Worm (Caenorhabditis elegans) whole organism, L1 larva: Measurements from ENCODE around the gene T01D3.1.

Experiments
- alr-1 ChIP-seq: fragments of 200-800 bp; sonication (Bioruptor generic); optimal IDR thresholded peaks from 2 replicates; lab custom pipeline; 2018; ENCODE audit warnings: borderline replicate concordance, mild to moderate bottlenecking, missing genetic modification characterization, missing compliant biosample characterization
- ama-1 ChIP-seq: fragments of 150-350 bp; optimal IDR thresholded peaks from 2 replicates; lab custom pipeline; 2014
- ceh-90 ChIP-seq: sonication (generic microtip); optimal IDR thresholded peaks from 2 replicates; lab custom pipeline; 2016; ENCODE audit warnings: missing genetic modification characterization, missing compliant biosample characterization
- lin-15B ChIP-seq: fragments of 150-350 bp; sonication (generic microtip); optimal IDR thresholded peaks from 3 replicates; lab custom pipeline; 2014; ENCODE audit warnings: missing biosample characterization, missing genetic modification characterization
- nhr-28 ChIP-seq: fragments of 150-350 bp; optimal IDR thresholded peaks from 2 replicates; lab custom pipeline; 2014; ENCODE audit warnings: missing biosample characterization, missing genetic modification characterization
- pag-3 ChIP-seq: sonication (generic microtip); optimal IDR thresholded peaks from 2 replicates; lab custom pipeline; 2017; ENCODE audit warnings: missing genetic modification characterization, mild to moderate bottlenecking, missing compliant biosample characterization, antibody characterized with exemption, borderline replicate concordance; ENCODE audit not compliant: insufficient read depth

DNA sequence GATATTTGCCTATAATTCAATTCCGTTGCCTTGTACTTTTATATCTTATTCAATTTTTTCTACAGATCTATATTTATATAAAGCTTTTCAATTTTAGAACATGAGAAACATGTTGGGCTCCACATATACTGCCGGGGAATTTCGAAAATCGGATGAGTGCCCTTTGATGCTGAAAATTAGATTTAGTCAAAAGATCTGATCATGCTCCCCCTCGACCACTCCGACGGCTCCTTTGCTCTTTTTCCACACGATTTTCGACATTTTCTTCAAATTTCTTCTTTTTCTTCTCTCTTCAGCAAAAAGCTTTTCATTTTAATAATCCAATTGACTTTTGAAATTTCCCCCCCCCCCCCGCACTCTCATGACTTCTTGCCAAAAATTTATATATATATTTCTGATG, 8.2 kb upstream of the T01D3.1 start:
- TF ChIP-seq ceh-90 (no peak), alr-1 (tag; lab: Kevin White, UChicago) (no peak), pag-3 (tag; lab: Kevin White, UChicago) (no peak), nhr-28 (tag; lab: Kevin White, UChicago) (no peak), lin-15B (tag; lab: Kevin White, UChicago) (no peak), ama-1 (no peak)
